Fruit fly (Drosophila melanogaster) whole organism, larva: ENCODE measurements around the gene CG8031.

Source experiments
- noc ChIP-seq: fragments of 200-800 bp; sonication (Bioruptor generic); optimal IDR thresholded peaks from 3 replicates; lab custom pipeline; 2019; ENCODE audit warnings: missing biosample characterization, mild to moderate bottlenecking, missing genetic modification characterization, moderate library complexity

Gene CG8031

DNA sequence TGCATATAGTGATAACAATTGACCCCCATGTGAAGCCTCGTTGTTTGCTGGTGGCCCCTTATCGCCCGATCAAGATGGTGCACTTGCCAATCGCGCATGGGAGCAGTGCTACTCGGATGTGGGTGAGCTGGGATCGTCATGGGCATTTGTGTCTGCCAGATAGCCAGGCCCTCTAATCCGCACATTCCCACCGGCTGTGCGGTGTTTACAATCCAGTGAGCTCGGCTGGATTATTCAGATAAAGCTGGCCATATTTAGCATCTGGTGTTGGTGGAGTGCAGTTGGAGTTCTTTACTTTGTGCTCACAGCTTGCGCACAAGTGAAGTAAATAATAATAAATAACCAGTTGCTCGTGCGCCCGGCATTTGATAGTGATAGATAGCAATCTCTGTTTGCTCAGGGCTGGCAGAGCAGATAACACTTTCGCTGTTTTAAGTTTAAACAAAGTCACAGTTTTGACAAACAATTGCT lies 21.9 kb upstream of the CG8031 start:
- TF ChIP-seq noc (tag; lab: Kevin White, UChicago): peak; percentile 64

DNA sequence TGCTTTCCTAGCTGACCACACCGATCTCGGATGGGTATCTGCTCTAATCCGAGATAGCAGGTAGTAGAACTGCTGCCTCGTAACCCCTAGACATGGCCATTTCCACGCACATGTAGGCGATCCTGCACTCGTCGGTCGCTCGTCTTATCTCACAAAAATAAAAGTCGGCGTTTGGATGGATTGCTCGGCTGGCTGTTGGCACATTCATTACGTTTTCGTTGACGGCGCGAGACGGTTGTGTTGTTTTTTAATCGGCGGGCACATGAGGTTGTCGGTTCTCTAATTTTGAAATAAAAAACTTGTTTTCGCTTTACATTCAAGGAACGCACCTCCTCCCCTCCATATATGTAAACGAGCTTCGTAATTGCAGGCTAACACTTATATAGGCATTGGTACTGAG lies 21.2 kb upstream of the CG8031 start, which contains the start of gene ry:
Gene ry, plus strand, starts transcription at position 206 of the 400 bp plus-strand sequence.
- no peak for TF ChIP-seq noc (tag; lab: Kevin White, UChicago)

DNA sequence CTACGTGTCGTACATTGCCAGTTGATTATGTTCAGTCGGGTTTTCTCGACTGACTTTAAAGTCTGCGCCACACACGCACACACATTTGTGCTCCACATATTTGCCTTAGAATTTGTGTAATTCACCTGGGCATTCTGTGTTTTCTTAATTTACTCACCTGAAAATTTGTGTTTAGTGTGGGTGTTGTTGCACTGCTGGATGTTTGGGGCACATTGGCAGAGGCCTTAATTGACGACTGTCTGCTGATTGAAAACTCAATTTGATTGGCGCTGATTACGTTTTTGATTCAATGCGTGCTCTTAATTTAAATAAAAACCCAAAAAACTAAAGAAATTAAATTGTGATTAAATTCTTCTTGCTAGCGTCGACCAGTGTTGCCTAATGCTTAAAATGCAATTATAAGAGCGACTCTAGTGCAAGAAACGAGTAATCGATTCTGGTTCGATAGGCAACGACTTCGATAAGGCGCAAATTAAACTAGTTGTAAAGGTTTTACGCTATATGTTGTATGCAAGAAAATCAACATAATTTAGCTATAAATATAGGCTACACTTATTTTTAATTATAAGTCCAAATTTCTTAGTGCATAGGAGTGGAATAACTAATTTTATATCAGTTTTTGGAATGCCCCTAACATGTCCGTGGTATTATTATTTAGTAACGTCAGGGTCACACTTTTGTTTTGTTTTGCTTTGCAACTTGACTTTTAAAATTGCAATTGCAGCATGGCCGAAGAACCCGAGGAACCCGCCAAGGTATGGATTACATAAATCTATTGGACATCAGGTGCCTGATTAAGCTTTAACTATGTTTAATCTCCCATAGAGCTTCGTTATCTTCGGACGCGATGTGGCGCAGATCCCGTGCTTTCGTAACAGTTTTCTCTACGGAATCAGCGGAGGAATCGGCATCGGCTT lies 19.4 kb upstream of the CG8031 start, which contains the start of the genes CG46281 and CG46280:
Gene CG46281, minus strand, starts transcription at position 51 of the 917 bp plus-strand sequence.
Gene CG46280, minus strand, starts transcription at position 403 of the 917 bp plus-strand sequence.
- TF ChIP-seq noc (tag; lab: Kevin White, UChicago): no peak

DNA sequence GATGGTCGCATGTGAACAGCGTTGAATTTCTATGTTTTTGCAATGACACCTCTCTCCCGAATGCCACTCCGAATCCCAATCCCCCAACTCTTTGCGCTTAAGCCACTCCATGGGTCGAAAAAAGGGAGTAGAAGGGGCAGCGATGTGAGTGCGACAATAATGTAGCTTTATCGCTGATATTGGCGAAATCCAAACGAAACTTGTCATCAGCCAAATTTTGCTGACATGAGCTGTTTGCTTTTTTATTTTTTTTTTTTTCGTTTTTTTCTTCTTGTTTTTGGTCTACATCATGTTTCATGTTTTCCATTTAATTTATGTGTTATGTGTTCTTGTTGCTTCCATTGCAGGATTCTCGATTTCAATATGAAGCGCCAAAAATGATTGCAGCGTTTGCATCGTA lies 7.9 kb upstream of the CG8031 start:
- no peak for TF ChIP-seq noc (tag; lab: Kevin White, UChicago)

DNA sequence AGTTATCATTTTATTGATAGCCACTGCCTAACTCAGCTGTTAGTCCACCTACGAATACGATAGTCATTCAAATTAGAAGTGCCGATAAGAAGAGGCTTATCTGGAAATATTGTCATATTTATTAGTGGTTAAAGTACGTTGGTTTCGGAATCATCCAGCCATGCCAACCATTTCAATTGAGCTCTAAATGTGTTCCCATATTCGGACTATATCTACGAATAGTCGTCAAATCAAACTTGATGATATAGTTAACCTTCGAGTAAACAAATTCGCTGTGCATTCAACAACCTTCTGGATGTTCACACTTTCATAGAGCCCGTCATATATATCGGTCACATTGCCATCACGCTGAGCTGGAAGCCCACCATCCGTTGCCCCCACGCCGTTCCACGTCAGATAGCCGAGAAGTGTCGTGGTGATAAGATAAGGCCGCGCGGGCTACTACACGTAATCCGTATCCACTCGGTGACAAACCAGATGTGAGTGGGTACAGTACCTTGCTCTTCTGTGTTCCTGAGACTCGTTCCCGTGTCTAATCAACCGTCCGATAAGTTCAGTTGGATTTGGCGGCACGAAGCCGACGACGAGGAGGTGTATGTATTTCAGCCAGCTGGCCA lies 7.3 kb upstream of the CG8031 start:
- peak; percentile 45 for TF ChIP-seq noc (tag; lab: Kevin White, UChicago)

DNA sequence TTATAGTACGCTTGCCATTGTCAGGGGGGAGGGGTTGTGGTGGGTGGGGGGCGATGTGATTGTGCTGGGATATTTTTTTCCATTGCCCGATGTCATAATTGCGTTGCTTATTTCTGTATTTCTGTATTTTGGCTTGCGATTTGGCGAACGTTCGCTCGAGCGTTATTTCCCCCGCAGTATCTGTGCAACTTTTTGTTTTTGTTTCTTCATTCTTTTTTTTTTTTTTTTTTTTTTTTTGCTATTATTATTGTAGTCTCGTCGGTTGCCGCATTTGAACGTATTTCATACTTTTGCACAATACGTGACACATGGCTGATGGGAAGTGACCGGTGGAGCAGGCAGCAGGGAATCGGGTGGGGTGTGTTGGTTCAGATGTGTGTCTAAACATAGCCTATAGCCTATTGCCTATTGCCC lies 6.5 kb upstream of the CG8031 start:
- TF ChIP-seq noc (tag; lab: Kevin White, UChicago): no peak

DNA sequence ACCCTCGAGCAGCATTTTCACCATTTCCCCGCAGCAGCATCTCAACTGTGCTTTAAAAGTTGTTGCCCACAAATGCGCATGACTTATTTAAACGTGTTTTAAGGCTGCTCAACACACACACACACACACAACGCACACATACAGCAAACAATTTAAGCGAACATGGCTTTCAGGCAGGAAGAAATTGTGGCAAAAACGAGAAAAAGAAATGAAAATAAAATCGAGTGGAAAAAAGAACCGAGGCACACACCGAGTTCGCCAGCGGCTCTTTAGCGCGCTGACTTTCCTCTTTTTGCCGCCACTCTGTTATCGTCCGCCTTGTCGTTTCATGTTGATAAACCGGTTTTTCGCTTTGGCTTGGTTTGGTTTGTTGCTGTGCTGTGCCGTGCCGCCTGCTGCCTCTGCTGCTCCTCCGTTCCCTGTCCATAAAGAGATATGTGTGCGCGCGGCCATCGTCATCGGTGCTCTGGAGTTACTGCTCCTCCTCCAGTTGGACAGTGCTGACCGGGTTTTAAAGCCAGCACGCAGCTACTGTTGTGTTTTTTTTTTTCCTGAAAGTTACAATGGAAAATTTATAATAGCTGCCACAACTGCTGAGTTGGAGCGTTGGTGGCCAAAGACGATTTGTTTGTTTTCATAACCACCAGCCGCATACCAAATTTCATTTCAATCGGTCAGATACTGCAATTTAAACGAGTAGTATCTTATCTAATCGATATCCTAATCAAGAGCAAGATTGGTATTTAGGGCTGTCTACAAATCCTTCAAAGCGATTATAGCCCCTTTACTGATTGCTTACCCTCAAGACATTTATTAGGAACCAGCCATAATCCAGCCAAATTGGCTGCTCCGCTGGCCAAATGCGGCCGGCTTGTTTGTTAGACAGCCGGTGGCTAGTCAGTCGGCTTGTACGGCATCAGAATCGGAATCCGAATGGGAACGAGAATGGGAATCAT lies 5.0 kb upstream of the CG8031 start:
- peak; percentile 21 for TF ChIP-seq noc (tag; lab: Kevin White, UChicago)

DNA sequence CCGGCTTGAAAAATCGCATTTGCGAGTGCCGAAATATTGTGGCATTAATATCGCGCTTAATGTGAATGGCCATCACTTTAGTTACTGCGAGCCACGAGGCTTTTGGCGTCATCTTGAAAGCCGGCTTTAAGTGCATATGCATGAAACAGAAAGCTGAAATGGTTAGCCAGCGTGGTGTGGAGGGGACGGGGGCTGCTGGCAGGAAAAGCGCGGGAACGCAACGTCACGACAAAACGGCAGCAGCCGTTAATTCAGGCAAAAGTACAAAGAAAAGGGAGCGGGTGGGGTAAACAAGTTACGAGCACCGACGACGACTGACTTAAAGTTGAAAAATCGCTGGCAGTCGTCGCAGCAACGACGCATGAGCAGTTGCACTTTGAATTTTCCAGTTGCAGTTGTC lies 4.3 kb upstream of the CG8031 start:
- no peak for TF ChIP-seq noc (tag; lab: Kevin White, UChicago)

DNA sequence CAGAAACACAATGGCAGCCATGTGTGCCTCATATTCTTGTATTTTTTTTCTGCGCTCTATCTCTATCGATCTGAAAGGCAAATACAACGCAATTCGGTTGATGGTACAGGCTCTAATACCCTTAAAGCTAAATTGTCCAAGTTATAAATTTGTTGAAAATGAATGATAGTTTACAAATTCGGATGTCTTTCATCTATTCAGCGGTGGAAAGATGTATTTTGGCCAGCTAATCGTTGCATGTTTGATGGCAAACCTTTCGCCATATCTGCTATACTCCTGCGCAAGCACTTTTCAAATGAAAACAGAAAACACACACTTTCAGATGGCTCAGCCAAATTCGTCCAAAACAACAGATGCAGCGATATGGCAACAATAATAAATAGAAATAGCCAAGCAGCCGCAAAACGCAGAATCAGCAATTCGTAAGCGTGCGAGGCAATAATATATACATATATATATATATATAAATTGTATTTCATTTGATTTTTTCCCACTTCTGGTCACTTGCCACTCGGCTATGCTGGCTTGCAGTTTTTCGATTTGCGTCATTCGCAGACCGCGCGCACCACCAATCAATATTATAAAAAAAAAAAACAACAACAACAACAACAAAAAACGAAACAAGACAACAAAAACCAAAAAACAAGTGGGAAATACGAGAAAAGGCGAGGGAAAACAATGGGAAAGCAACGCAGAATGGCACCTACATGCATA lies 3.2 kb upstream of the CG8031 start:
- peak; percentile 31 for TF ChIP-seq noc (tag; lab: Kevin White, UChicago)

DNA sequence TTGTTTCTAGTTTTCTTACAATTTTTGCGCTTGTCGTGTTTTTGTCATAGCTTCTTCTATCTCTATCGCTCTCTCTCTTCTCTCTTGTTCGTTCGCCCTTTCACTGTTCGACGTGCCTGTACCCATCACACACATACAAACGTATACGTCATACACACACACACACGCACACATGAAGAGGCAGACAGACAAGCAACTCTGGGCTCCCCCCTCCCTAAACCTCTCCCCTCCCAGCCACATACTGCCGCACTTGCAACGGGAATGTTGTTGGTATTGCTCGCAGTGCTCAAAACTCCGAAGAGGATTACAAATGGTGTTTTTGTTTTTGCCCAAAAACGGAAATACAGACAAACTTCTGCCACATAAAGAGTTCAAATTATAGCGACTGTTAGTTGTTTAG lies 1.9 kb upstream of the CG8031 start:
- TF ChIP-seq noc (tag; lab: Kevin White, UChicago): no peak

DNA sequence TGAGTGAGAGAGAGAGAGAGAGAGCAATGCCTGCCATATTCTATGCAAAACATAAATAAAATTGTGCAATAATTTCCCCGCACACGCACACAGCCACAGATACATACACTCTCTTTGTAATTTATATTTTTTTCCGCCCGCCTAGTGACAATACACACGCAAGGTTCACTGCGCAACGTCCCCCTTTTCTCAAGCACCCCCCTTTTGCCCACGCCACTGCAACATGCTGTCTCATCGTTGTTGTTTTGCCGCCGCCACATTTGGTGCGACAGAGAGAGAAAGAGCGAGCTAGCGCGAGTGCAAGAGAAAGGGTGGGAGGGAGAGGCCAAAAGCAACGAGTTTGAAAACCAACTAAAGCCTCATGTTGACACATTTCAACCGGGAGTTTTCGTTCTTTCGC lies 1.2 kb upstream of the CG8031 start:
- TF ChIP-seq noc (tag; lab: Kevin White, UChicago): peak; percentile 76

DNA sequence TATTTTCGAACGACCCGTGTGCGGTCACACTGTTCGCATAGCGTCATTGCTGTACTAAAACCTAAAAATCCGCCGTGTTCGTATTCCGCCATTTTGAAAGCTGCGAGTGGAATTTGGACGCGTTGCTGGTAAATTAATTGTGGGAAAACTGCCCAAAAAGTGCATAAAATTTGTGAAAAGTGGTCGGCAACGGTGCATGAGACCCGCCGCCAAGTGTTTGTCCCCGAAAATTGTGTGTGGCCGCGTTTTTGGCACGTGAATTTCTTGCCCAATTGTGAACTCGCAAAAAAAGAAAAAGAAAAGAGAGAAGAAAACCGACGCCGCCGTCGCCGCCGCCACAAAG lies 482 bp upstream of the CG8031 start, which contains the start of gene CtBP:
Gene CtBP, plus strand, starts transcription at position 29 of the 343 bp plus-strand sequence.
- no peak for TF ChIP-seq noc (tag; lab: Kevin White, UChicago)

DNA sequence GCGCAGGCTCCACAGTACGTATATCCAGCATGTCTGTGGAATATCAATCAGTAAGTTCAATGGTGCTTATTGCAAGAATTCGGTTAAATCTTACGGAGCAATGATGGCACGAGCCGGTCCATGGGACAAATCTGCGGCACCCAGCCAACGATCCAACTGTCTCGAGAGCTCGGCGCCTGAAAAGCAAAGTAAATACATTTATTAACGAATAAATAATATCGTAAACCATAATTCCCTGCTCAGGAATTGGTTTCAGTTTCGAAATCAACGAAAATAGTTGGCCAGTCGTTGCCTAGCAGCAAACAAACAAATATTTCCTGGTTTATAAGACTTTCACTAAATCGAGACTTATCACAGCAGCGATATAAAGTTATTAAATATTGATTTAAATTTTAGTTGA lies 1.5 kb downstream of the CG8031 start, which contains the start of gene CG11656:
Gene CG11656, plus strand, starts transcription at position 301 of the 400 bp plus-strand sequence.
- no peak for TF ChIP-seq noc (tag; lab: Kevin White, UChicago)

DNA sequence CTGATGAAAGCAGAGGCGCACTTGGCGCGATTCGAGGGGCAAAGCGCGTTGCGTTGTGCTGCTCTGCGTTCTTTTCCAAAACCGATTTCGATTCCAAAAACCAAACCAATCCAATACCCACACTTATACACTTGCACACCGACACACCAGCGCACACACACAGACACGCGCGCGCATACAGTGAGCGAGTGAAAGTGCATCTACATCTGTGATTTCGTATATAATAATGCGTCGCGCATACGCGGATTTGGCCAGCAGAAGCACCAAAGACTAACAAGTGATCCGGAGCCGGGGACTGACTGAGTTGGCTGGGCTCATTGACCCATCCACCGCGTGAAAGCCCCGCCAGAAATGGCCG lies 12.9 kb downstream of the CG8031 start:
- no peak for TF ChIP-seq noc (tag; lab: Kevin White, UChicago)
